Worm (Caenorhabditis elegans): Measurements from ENCODE around the gene zip-3.
A peak's percentile ranks its signal among the peaks of the same experiment; 100 is the strongest.

The zip-3 gene

DNA sequence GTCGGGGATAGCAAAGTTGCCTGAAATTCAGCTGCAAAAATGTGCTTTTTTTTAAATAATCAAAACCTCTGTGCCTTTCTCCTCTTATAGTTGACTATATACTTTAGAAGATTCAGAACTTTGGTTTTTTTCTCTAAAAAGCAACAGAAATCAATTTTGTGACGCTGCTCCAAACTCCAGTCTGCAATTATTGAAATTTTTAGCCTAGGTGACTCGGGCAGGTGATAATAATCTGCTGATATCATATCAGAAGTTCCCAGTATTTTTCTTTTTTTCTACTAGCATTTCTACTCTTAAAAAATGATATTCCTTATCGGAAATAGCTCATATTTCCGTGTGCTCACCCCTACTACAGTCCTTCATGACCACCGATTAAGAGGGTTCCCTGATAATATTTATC is 8.0 kb downstream of the zip-3 start, which contains the start of gene sre-44:
TSS of gene sre-44 (plus strand) at position 301 of the 400 bp plus-strand sequence.
- TF ChIP-seq ceh-36 (tag; optimal IDR thresholded peaks at IDR 0.05) (no peak), B0310.2 (tag; optimal IDR thresholded peaks at IDR 0.05) (no peak), tbx-37 (GFP tag; conservative IDR thresholded peaks at IDR 0.05) (no peak), tbx-11 (GFP tag; IDR thresholded peaks at IDR 0.05) (no peak), ama-1 (optimal IDR thresholded peaks at IDR 0.05) (no peak), hnd-1 (tag; optimal IDR thresholded peaks at IDR 0.05) (no peak), F13C5.2 (tag; optimal IDR thresholded peaks at IDR 0.05) (no peak), hmbx-1 (tag; optimal IDR thresholded peaks at IDR 0.05) (no peak), ceh-13 (GFP tag; optimal IDR thresholded peaks at IDR 0.05) (no peak), hmg-4 (GFP tag; optimal IDR thresholded peaks at IDR 0.05) (no peak), pes-1 (GFP tag; IDR thresholded peaks at IDR 0.05) (no peak), sea-1 (GFP tag; conservative IDR thresholded peaks at IDR 0.05) (no peak), scrt-1 (GFP tag; IDR thresholded peaks at IDR 0.05) (no peak), ets-7 (tag; optimal IDR thresholded peaks at IDR 0.05) (no peak), aly-1 (tag; optimal IDR thresholded peaks at IDR 0.05) (no peak)

- TF ChIP-seq B0310.2 (tag; optimal IDR thresholded peaks at IDR 0.05) (no peak), scrt-1 (GFP tag; IDR thresholded peaks at IDR 0.05) (no peak), hmbx-1 (tag; optimal IDR thresholded peaks at IDR 0.05) (no peak), ets-7 (tag; optimal IDR thresholded peaks at IDR 0.05) (no peak), ama-1 (optimal IDR thresholded peaks at IDR 0.05) (no peak), aly-1 (tag; optimal IDR thresholded peaks at IDR 0.05) (no peak), F13C5.2 (tag; optimal IDR thresholded peaks at IDR 0.05) (no peak), tra-4 (tag; optimal IDR thresholded peaks at IDR 0.05) (no peak), ceh-36 (tag; optimal IDR thresholded peaks at IDR 0.05) (no peak), tbx-37 (GFP tag; conservative IDR thresholded peaks at IDR 0.05) (no peak), ceh-13 (GFP tag; optimal IDR thresholded peaks at IDR 0.05) (no peak), hnd-1 (tag; optimal IDR thresholded peaks at IDR 0.05) (no peak), tbx-11 (GFP tag; IDR thresholded peaks at IDR 0.05) (no peak)
These were observed 11.7 kb downstream of the zip-3 start for ce11 chrII:13945527-13945926.

- no peak for TF ChIP-seq tra-4 (tag; optimal IDR thresholded peaks at IDR 0.05)
- TF ChIP-seq sea-1 (GFP tag; conservative IDR thresholded peaks at IDR 0.05): no peak
- no peak for TF ChIP-seq ets-7 (tag; optimal IDR thresholded peaks at IDR 0.05)
- TF ChIP-seq tbx-11 (GFP tag; IDR thresholded peaks at IDR 0.05): no peak
- no peak for TF ChIP-seq flt-1 (GFP tag; IDR thresholded peaks at IDR 0.05)
These were observed 17.7 kb downstream of the zip-3 start, which contains the start of gene W07G1.1 for ce11 chrII:13939531-13939930. Gene W07G1.1, minus strand, starts transcription at chrII:13939631.

DNA sequence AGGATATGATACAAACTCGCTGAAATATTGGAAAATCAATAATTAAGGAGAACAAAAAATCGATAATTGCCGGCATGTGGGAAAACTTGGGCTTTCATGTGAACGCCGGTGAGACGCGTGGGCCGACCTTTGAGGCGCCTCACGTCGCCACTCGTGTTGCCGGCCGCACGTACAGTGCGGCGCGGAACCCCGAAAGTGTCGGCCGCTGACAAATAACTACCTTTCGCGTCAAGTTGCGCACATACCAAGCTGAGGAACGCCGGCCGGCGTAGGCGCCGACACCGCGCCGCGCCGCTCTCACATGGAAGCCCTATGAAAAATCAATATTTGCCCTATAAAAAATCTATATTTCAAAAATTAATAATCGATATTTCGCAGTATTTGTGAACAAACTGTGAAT is 19.0 kb downstream of the zip-3 start:
- TF ChIP-seq scrt-1 (GFP tag; IDR thresholded peaks at IDR 0.05) (no peak), tbx-11 (GFP tag; IDR thresholded peaks at IDR 0.05) (no peak)

DNA sequence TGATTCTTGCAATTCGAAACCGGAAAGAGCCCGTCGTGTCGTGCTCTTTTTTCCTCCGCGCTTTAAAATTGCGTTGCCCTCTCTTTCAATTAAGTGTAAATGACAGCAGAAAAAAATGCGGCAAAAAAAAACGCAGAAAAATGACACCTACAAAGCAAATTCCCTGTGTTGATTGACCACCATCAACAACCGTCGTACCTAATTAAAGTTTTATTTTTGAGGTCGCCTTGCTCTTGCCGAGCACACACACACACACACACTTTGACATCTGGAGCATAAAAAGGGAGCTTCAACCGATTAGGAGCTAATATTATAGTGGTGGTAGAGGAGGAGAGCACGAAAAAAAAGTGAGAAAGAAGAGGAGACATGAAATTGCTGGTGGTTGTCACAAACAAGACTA is 21.4 kb downstream of the zip-3 start:
- TF ChIP-seq tbx-11 (GFP tag; IDR thresholded peaks at IDR 0.05): no peak
- no peak for TF ChIP-seq hmg-4 (GFP tag; optimal IDR thresholded peaks at IDR 0.05)
- TF ChIP-seq pes-1 (GFP tag; IDR thresholded peaks at IDR 0.05): no peak
- TF ChIP-seq tra-4 (tag; optimal IDR thresholded peaks at IDR 0.05): no peak
- no peak for TF ChIP-seq ets-7 (tag; optimal IDR thresholded peaks at IDR 0.05)
- TF ChIP-seq B0310.2 (tag; optimal IDR thresholded peaks at IDR 0.05): no peak
- TF ChIP-seq aly-1 (tag; optimal IDR thresholded peaks at IDR 0.05): no peak
- no peak for TF ChIP-seq hnd-1 (tag; optimal IDR thresholded peaks at IDR 0.05)
- no peak for TF ChIP-seq flt-1 (GFP tag; IDR thresholded peaks at IDR 0.05)

- TF ChIP-seq hnd-1 (tag; optimal IDR thresholded peaks at IDR 0.05) (no peak), ama-1 (optimal IDR thresholded peaks at IDR 0.05) (no peak), ets-7 (tag; optimal IDR thresholded peaks at IDR 0.05) (no peak), tra-4 (tag; optimal IDR thresholded peaks at IDR 0.05) (no peak), scrt-1 (GFP tag; IDR thresholded peaks at IDR 0.05) (no peak), ceh-13 (GFP tag; optimal IDR thresholded peaks at IDR 0.05) (no peak), sea-1 (GFP tag; conservative IDR thresholded peaks at IDR 0.05) (no peak), pes-1 (GFP tag; IDR thresholded peaks at IDR 0.05) (no peak), aly-1 (tag; optimal IDR thresholded peaks at IDR 0.05) (no peak), hmbx-1 (tag; optimal IDR thresholded peaks at IDR 0.05) (no peak), ceh-36 (tag; optimal IDR thresholded peaks at IDR 0.05) (no peak), tbx-11 (GFP tag; IDR thresholded peaks at IDR 0.05) (no peak)
These were observed 23.7 kb downstream of the zip-3 start for ce11 chrII:13933534-13933933.

DNA sequence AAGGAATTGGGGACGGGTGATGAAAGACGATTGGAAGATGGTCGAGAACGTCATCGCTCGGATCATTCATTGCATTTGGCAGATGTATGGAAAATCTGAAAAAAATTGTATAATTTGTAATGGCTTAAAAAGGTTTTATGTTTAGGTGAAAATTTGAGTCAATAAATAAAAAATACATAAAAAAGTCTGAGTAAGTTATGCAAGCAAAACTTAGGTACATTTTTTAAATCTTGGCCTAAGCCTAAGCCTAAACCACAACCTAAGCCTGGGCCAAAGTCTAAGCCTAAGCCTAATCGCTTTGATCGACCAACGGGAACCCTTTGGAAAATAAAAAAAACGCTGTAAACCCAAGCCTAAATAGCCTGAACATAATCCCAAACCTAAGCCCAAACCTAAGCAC is 25.3 kb downstream of the zip-3 start, which contains the start of gene hot-3:
TSS of gene hot-3 (minus strand) at position 101 of the 400 bp plus-strand sequence.
- no peak for TF ChIP-seq tra-4 (tag; optimal IDR thresholded peaks at IDR 0.05)
- no peak for TF ChIP-seq hmg-4 (GFP tag; optimal IDR thresholded peaks at IDR 0.05)
- no peak for TF ChIP-seq B0310.2 (tag; optimal IDR thresholded peaks at IDR 0.05)
- no peak for TF ChIP-seq tbx-11 (GFP tag; IDR thresholded peaks at IDR 0.05)
- TF ChIP-seq scrt-1 (GFP tag; IDR thresholded peaks at IDR 0.05): no peak
- no peak for TF ChIP-seq F13C5.2 (tag; optimal IDR thresholded peaks at IDR 0.05)
- TF ChIP-seq ama-1 (optimal IDR thresholded peaks at IDR 0.05): no peak
- no peak for TF ChIP-seq hmbx-1 (tag; optimal IDR thresholded peaks at IDR 0.05)
- no peak for TF ChIP-seq aly-1 (tag; optimal IDR thresholded peaks at IDR 0.05)

ce11 chrII:13924909-13925308 is 32.3 kb downstream of the zip-3 start, which contains the start of gene mltn-5:
Gene mltn-5, plus strand, starts transcription at chrII:13925209.
- TF ChIP-seq pes-1 (GFP tag; IDR thresholded peaks at IDR 0.05): no peak
- no peak for TF ChIP-seq F13C5.2 (tag; optimal IDR thresholded peaks at IDR 0.05)

DNA sequence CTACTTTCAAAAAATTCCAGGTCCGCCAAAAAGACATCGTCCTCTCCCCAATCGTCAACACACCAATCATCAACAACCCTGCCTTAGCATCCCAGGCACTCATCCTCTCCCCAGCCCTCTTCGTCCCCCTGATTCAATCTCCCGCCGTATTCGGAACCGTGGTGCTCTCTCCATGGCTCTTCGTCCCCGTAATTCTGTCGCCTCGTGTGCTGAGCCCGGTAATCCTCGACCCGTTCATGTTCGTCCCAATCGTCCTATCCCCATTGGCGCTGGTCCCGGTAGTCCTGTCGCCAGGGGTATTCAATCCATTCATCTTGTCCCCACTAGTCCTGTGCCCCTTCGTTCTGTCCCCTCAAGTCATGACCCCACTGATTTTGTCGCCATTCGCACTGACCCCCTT is 38.2 kb downstream of the zip-3 start:
- TF ChIP-seq ceh-13 (GFP tag; optimal IDR thresholded peaks at IDR 0.05) (no peak), sea-1 (GFP tag; conservative IDR thresholded peaks at IDR 0.05) (0 out of 2 replicates have a peak, but pooled peaks have one; percentile 22), tbx-11 (GFP tag; IDR thresholded peaks at IDR 0.05) (no peak)
